Worm (Caenorhabditis elegans): ENCODE results near the gene lap-2.

DNA sequence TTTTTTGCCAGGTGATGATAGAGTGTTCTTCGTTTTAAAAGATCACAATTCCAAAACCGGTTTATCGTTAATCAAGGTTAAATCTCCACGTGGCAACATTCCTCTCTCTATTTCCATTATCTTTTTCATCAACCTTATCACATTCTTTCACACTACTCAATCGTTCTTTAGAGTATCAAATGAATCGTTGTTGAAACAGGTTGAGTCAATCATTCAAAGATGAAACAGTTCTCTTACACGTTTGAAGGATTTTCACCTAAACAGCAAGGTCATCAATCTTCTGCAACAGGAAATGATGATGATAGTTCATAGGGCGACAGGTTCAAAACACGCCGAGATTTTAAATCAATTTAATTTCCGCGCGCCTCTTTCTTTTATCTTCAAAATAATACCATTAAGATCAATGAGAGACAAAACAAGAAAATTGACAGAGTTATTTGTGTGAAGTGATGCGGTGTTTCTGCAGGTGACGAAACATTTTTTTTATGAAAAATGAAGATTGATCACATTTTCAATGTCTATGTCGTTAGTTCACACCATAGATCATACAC is 37.8 kb downstream of the lap-2 start:
- TF ChIP-seq hlh-30 (tag; optimal IDR thresholded peaks at IDR 0.05; ENCODE audit: insufficient read depth) (peak; percentile 75), nhr-11 (tag; optimal IDR thresholded peaks at IDR 0.05) (peak; percentile 41), snpc-4 (tag; optimal IDR thresholded peaks at IDR 0.05) (no peak), hlh-11 (tag; optimal IDR thresholded peaks at IDR 0.05) (peak; percentile 90), nhr-41 (GFP tag; IDR thresholded peaks at IDR 0.05) (no peak), jun-1 (tag; optimal IDR thresholded peaks at IDR 0.05) (no peak), dve-1 (tag; optimal IDR thresholded peaks at IDR 0.05; ENCODE audit: insufficient read depth) (peak; percentile 94), ctbp-1 (GFP tag; IDR thresholded peaks at IDR 0.05) (no peak), lsy-2 (tag; optimal IDR thresholded peaks at IDR 0.05) (peak; percentile 47 to 51), ama-1 (optimal IDR thresholded peaks at IDR 0.05) (no peak), lin-29 (GFP tag; IDR thresholded peaks at IDR 0.05) (no peak), mdt-29 (GFP tag; IDR thresholded peaks at IDR 0.05) (no peak), dpl-1 (GFP tag; optimal IDR thresholded peaks at IDR 0.05) (peak; percentile 27)
